Worm (Caenorhabditis elegans): ENCODE measurements around the gene D1022.5.
A peak's percentile ranks its signal among the peaks of the same experiment; 100 is the strongest.
"Not testable (repeated sequence)": the region's sequence is repeated elsewhere in the genome, so short reads cannot be mapped to it uniquely, and the experiment has no call there.

D1022.5 gene

ce11 chrII:7457210-7457609 lies 1.4 kb downstream of the D1022.5 start, which contains the start of gene D1022.4:
D1022.4 (minus strand) TSS chrII:7457292.
- TF ChIP-seq sptf-2 (GFP tag; optimal IDR thresholded peaks at IDR 0.05) (no peak), madf-6 (GFP tag; IDR thresholded peaks at IDR 0.05) (no peak), hmg-1.2 (GFP tag; IDR thresholded peaks at IDR 0.05) (peak; percentile 15; the same call in 1 of the 2 replicates), nhr-80 (tag; optimal IDR thresholded peaks at IDR 0.05) (peak; percentile 30)

ce11 chrII:7456184-7456583 lies 2.4 kb downstream of the D1022.5 start, which contains the start of gene D1022.3:
D1022.3 (minus strand) TSS chrII:7456284.
- no peak for TF ChIP-seq dox-1 (GFP tag; IDR thresholded peaks at IDR 0.05)

ce11 chrII:7446683-7447082 lies 11.9 kb downstream of the D1022.5 start:
- TF ChIP-seq dox-1 (GFP tag; IDR thresholded peaks at IDR 0.05) (peak; percentile 51), ztf-25 (GFP tag; IDR thresholded peaks at IDR 0.05) (0 out of 2 replicates have a peak, but pooled peaks have one; percentile 3), aptf-2 (GFP tag; conservative IDR thresholded peaks at IDR 0.05) (0 out of 2 replicates have a peak, but pooled peaks have one; percentile 33), K11D2.4 (GFP tag; IDR thresholded peaks at IDR 0.05) (0 out of 2 replicates have a peak, but pooled peaks have one; percentile 10), Y79H2A.3 (GFP tag; conservative IDR thresholded peaks at IDR 0.05) (0 out of 2 replicates have a peak, but pooled peaks have one; percentile 43)

- not testable (repeated sequence) for TF ChIP-seq attf-5 (GFP tag; optimal IDR thresholded peaks at IDR 0.05); nhr-179 (tag; optimal IDR thresholded peaks at IDR 0.05); lsl-1 (GFP tag; optimal IDR thresholded peaks at IDR 0.05)
Measured at ce11 chrII:7434958-7435357, 23.6 kb downstream of the D1022.5 start, which contains the start of gene K02A2.1. K02A2.1 (plus strand) TSS chrII:7435258.

ce11 chrII:7434182-7434581 lies 24.4 kb downstream of the D1022.5 start, which contains the start of gene kcc-3:
kcc-3 (minus strand) TSS chrII:7434282.
- TF ChIP-seq let-607 (tag; optimal IDR thresholded peaks at IDR 0.05) (no peak), mes-4 (tag; optimal IDR thresholded peaks at IDR 0.05) (no peak), madf-6 (GFP tag; IDR thresholded peaks at IDR 0.05) (no peak), F33H1.4 (GFP tag; IDR thresholded peaks at IDR 0.05) (no peak), B0336.3 (GFP tag; IDR thresholded peaks at IDR 0.05) (no peak), aptf-2 (GFP tag; conservative IDR thresholded peaks at IDR 0.05) (no peak), C17E4.6 (GFP tag; IDR thresholded peaks at IDR 0.05) (no peak), nfya-2 (GFP tag; IDR thresholded peaks at IDR 0.05) (no peak), ztf-22 (GFP tag; optimal IDR thresholded peaks at IDR 0.05) (no peak)

ce11 chrII:7432327-7432726 lies 26.3 kb downstream of the D1022.5 start, which contains the start of gene srd-54:
srd-54 (plus strand) TSS chrII:7432627.
- TF ChIP-seq hmg-20 (GFP tag; IDR thresholded peaks at IDR 0.05): no peak
- TF ChIP-seq ceh-79 (tag; optimal IDR thresholded peaks at IDR 0.05): no peak
- no peak for TF ChIP-seq fkh-3 (tag; optimal IDR thresholded peaks at IDR 0.05)
- no peak for TF ChIP-seq hsf-1 (GFP tag; IDR thresholded peaks at IDR 0.05)
- no peak for TF ChIP-seq somi-1 (GFP tag; optimal IDR thresholded peaks at IDR 0.05)
- no peak for TF ChIP-seq cebp-2 (GFP tag; IDR thresholded peaks at IDR 0.05)
- no peak for TF ChIP-seq B0019.2 (GFP tag; conservative IDR thresholded peaks at IDR 0.05)
- no peak for TF ChIP-seq lin-54 (GFP tag; optimal IDR thresholded peaks at IDR 0.05)
- TF ChIP-seq F33H1.4 (GFP tag; IDR thresholded peaks at IDR 0.05): no peak
- no peak for TF ChIP-seq dpff-1 (tag; optimal IDR thresholded peaks at IDR 0.05)
- no peak for TF ChIP-seq F49E8.2 (tag; optimal IDR thresholded peaks at IDR 0.05; ENCODE audit: insufficient read depth)
- no peak for TF ChIP-seq let-526 (GFP tag; IDR thresholded peaks at IDR 0.05)
- TF ChIP-seq ztf-6 (GFP tag; IDR thresholded peaks at IDR 0.05): no peak
- no peak for TF ChIP-seq B0261.1 (tag; optimal IDR thresholded peaks at IDR 0.05)
- no peak for TF ChIP-seq xnd-1 (tag; optimal IDR thresholded peaks at IDR 0.05)
- no peak for TF ChIP-seq sdz-38 (tag; optimal IDR thresholded peaks at IDR 0.05)
- TF ChIP-seq ceh-27 (GFP tag; optimal IDR thresholded peaks at IDR 0.05): no peak
- TF ChIP-seq die-1 (tag; optimal IDR thresholded peaks at IDR 0.05): no peak
- TF ChIP-seq F52B5.7 (tag; optimal IDR thresholded peaks at IDR 0.05): no peak

Measured in whole organism, young adult.